Worm (Caenorhabditis elegans): ENCODE data around the gene nhr-130.

Gene nhr-130

ce11 chrV:443193-443592 lies 39.9 kb downstream of the nhr-130 start, which contains the start of gene srh-33:
TSS of gene srh-33 (minus strand) at chrV:443293.
- TF ChIP-seq sptf-2 (GFP tag; optimal IDR thresholded peaks at IDR 0.05) (no peak), xnd-1 (tag; optimal IDR thresholded peaks at IDR 0.05) (no peak), F55B11.4 (tag; optimal IDR thresholded peaks at IDR 0.05; ENCODE audit: borderline replicate concordance, insufficient read depth) (no peak), unc-130 (GFP tag; optimal IDR thresholded peaks at IDR 0.05) (no peak), F37B4.10 (GFP tag; IDR thresholded peaks at IDR 0.05) (no peak), nhr-90 (tag; optimal IDR thresholded peaks at IDR 0.05) (no peak), F52B5.7 (tag; optimal IDR thresholded peaks at IDR 0.05) (no peak), snpc-4 (GFP tag; optimal IDR thresholded peaks at IDR 0.05) (no peak), snpc-4 (tag; optimal IDR thresholded peaks at IDR 0.05) (no peak), lin-40 (tag; optimal IDR thresholded peaks at IDR 0.05) (no peak)

- TF ChIP-seq nfya-1 (tag; optimal IDR thresholded peaks at IDR 0.05; ENCODE audit: borderline replicate concordance, insufficient read depth) (no peak), ztf-6 (GFP tag; IDR thresholded peaks at IDR 0.05) (no peak), dox-1 (GFP tag; IDR thresholded peaks at IDR 0.05) (no peak), lin-40 (tag; optimal IDR thresholded peaks at IDR 0.05) (no peak), aptf-3 (GFP tag; IDR thresholded peaks at IDR 0.05) (no peak), nhr-120 (GFP tag; IDR thresholded peaks at IDR 0.05) (no peak), pbrm-1 (GFP tag; IDR thresholded peaks at IDR 0.05) (no peak), Y95B8A.8 (GFP tag; IDR thresholded peaks at IDR 0.05) (no peak), egl-18 (GFP tag; IDR thresholded peaks at IDR 0.05) (no peak), Y53F4B.3 (GFP tag; IDR thresholded peaks at IDR 0.05) (no peak), hmg-1.2 (GFP tag; IDR thresholded peaks at IDR 0.05) (no peak), unc-130 (GFP tag; optimal IDR thresholded peaks at IDR 0.05) (no peak), ceh-100 (GFP tag; IDR thresholded peaks at IDR 0.05) (no peak), repo-1 (tag; optimal IDR thresholded peaks at IDR 0.05) (no peak), madf-10 (tag; optimal IDR thresholded peaks at IDR 0.05) (no peak)
Measured at ce11 chrV:440923-441322, 42.2 kb downstream of the nhr-130 start, which contains the start of gene B0554.7. TSS of gene B0554.7 (minus strand) at chrV:441023.

ce11 chrV:439183-439749 lies 43.9 kb downstream of the nhr-130 start:
- no peak for TF ChIP-seq snpc-3.4 (tag; optimal IDR thresholded peaks at IDR 0.05)
- no peak for TF ChIP-seq lag-1 (GFP tag; IDR thresholded peaks at IDR 0.05)
- TF ChIP-seq ceh-40 (GFP tag; IDR thresholded peaks at IDR 0.05): no peak
- TF ChIP-seq ZK185.1 (tag; optimal IDR thresholded peaks at IDR 0.05; ENCODE audit: poor library complexity, severe bottlenecking): no peak
- no peak for TF ChIP-seq ccch-3 (GFP tag; optimal IDR thresholded peaks at IDR 0.05)
- no peak for TF ChIP-seq ztf-26 (tag; optimal IDR thresholded peaks at IDR 0.05)

- TF ChIP-seq T07F8.4 (tag; optimal IDR thresholded peaks at IDR 0.05) (no peak), lsl-1 (GFP tag; optimal IDR thresholded peaks at IDR 0.05) (no peak), mxl-1 (tag; optimal IDR thresholded peaks at IDR 0.05) (no peak), snpc-1.3 (tag; optimal IDR thresholded peaks at IDR 0.05; ENCODE audit: insufficient read depth) (no peak), Y53F4B.3 (GFP tag; IDR thresholded peaks at IDR 0.05) (no peak), egrh-3 (GFP tag; IDR thresholded peaks at IDR 0.05) (no peak), egl-18 (GFP tag; IDR thresholded peaks at IDR 0.05) (no peak), F55B11.4 (tag; optimal IDR thresholded peaks at IDR 0.05; ENCODE audit: borderline replicate concordance, insufficient read depth) (no peak), dpl-1 (GFP tag; optimal IDR thresholded peaks at IDR 0.05) (no peak), let-607 (tag; optimal IDR thresholded peaks at IDR 0.05) (no peak), efl-1 (GFP tag; optimal IDR thresholded peaks at IDR 0.05) (no peak), cebp-2 (GFP tag; IDR thresholded peaks at IDR 0.05) (no peak), F57C9.4 (tag; optimal IDR thresholded peaks at IDR 0.05) (no peak), hsf-1 (GFP tag; IDR thresholded peaks at IDR 0.05) (no peak)
Measured at ce11 chrV:438094-438493, 45.0 kb downstream of the nhr-130 start, which contains the start of gene B0554.1. TSS of gene B0554.1 (plus strand) at chrV:438394.

Measured in whole organism, young adult.